Fruit fly (Drosophila melanogaster) whole organism, embryonic: ENCODE data around the gene Acp32CD.

Source experiments
- ATbp ChIP-seq: fragments of 200-800 bp; sonication (Bioruptor generic); optimal IDR thresholded peaks from 2 replicates; lab custom pipeline; 2017; ENCODE audit warnings: missing biosample characterization, mild to moderate bottlenecking, missing genetic modification characterization, missing genetic modification reagents
- CG10267 ChIP-seq: fragments of 200-800 bp; sonication (Bioruptor generic); optimal IDR thresholded peaks from 2 replicates; lab custom pipeline; 2018; ENCODE audit warnings: missing biosample characterization, mild to moderate bottlenecking, missing genetic modification characterization, moderate library complexity
- CG11456 ChIP-seq: fragments of 200-800 bp; sonication (Bioruptor generic); IDR thresholded peaks from 3 replicates; pipeline ENCODE4 v1.3.6; 2022; ENCODE audit warnings: missing biosample characterization, missing genetic modification characterization
- CG12071 ChIP-seq: fragments of 200-800 bp; sonication (Bioruptor generic); optimal IDR thresholded peaks from 3 replicates; lab custom pipeline; 2018; ENCODE audit warnings: missing biosample characterization, mild to moderate bottlenecking, missing genetic modification characterization
- CG12769 ChIP-seq: fragments of 200-800 bp; sonication (Bioruptor generic); optimal IDR thresholded peaks from 2 replicates; lab custom pipeline; 2019; ENCODE audit warnings: missing biosample characterization, mild to moderate bottlenecking, missing genetic modification characterization, moderate library complexity
- CG1529 ChIP-seq: fragments of 200-800 bp; sonication (Bioruptor generic); optimal IDR thresholded peaks from 3 replicates; lab custom pipeline; 2018; ENCODE audit warnings: missing biosample characterization, missing genetic modification characterization
- CG15696 ChIP-seq: fragments of 200-800 bp; sonication (Bioruptor generic); optimal IDR thresholded peaks from 2 replicates; lab custom pipeline; 2019; ENCODE audit warnings: missing biosample characterization, mild to moderate bottlenecking, missing genetic modification characterization, moderate library complexity
- CG18764 ChIP-seq: fragments of 200-800 bp; sonication (Bioruptor generic); optimal IDR thresholded peaks from 3 replicates; lab custom pipeline; 2016; ENCODE audit warnings: missing biosample characterization, missing genetic modification characterization
- CG2199 ChIP-seq: fragments of 200-800 bp; sonication (Bioruptor generic); IDR thresholded peaks from 3 replicates; pipeline ENCODE4 v1.3.6; 2022; ENCODE audit warnings: missing biosample characterization, missing genetic modification characterization
- CG2875 ChIP-seq: fragments of 200-800 bp; sonication (Bioruptor generic); optimal IDR thresholded peaks from 2 replicates; lab custom pipeline; 2017; ENCODE audit warnings: missing biosample characterization, mild to moderate bottlenecking, missing genetic modification characterization, missing genetic modification reagents
- CG31224 ChIP-seq: fragments of 200-800 bp; sonication (Bioruptor generic); IDR thresholded peaks from 2 replicates; pipeline ENCODE4 v1.3.6; 2022; ENCODE audit warnings: missing biosample characterization, missing genetic modification characterization
- CG33557 ChIP-seq: fragments of 200-800 bp; sonication (Bioruptor generic); optimal IDR thresholded peaks from 2 replicates; lab custom pipeline; 2019; ENCODE audit warnings: missing biosample characterization, mild to moderate bottlenecking, missing genetic modification characterization, moderate library complexity
- CG3407 ChIP-seq: fragments of 200-800 bp; sonication (Bioruptor generic); optimal IDR thresholded peaks from 2 replicates; lab custom pipeline; 2018; ENCODE audit warnings: missing biosample characterization, mild to moderate bottlenecking, missing genetic modification characterization
- CG34224 ChIP-seq: fragments of 200-800 bp; sonication (Bioruptor generic); IDR thresholded peaks from 3 replicates; pipeline ENCODE4 v1.3.6; 2022; ENCODE audit warnings: missing biosample characterization, missing genetic modification characterization; ENCODE audit not compliant: partially characterized antibody
- CG4820 ChIP-seq: fragments of 200-800 bp; sonication (Bioruptor generic); optimal IDR thresholded peaks from 3 replicates; lab custom pipeline; 2016; ENCODE audit warnings: missing biosample characterization, missing genetic modification characterization
- CG6254 ChIP-seq: fragments of 200-800 bp; sonication (Bioruptor generic); optimal IDR thresholded peaks from 3 replicates; lab custom pipeline; 2017; ENCODE audit warnings: mild to moderate bottlenecking, missing biosample characterization, missing genetic modification reagents, missing genetic modification characterization
- CG6813 ChIP-seq: fragments of 200-800 bp; sonication (Bioruptor generic); optimal IDR thresholded peaks from 2 replicates; lab custom pipeline; 2017; ENCODE audit warnings: missing biosample characterization, missing genetic modification characterization, mild to moderate bottlenecking, moderate library complexity, missing genetic modification reagents
- GATAe ChIP-seq: fragments of 200-800 bp; sonication (Bioruptor generic); conservative IDR thresholded peaks from 2 replicates; pipeline ENCODE4 v1.3.6; 2022; ENCODE audit warnings: missing biosample characterization, missing genetic modification characterization
- Hr78 ChIP-seq, 2 experiments: fragments of 200-800 bp in 1 of 2; fragments of >200 bp in 1 of 2; sonication (Bioruptor generic) in 1 of 2; optimal IDR thresholded peaks; 2 replicates each; lab custom pipeline; 2017 to 2019; ENCODE audit warnings: missing biosample characterization in 2 of 2, missing genetic modification characterization in 2 of 2, mild to moderate bottlenecking in 1 of 2, moderate library complexity in 1 of 2
- Hsf ChIP-seq: fragments of 200-800 bp; sonication (Bioruptor generic); optimal IDR thresholded peaks from 3 replicates; lab custom pipeline; 2016; ENCODE audit warnings: missing biosample characterization, missing genetic modification characterization
- MTF-1 ChIP-seq: fragments of 200-800 bp; sonication (Bioruptor generic); optimal IDR thresholded peaks from 2 replicates; lab custom pipeline; 2018; ENCODE audit warnings: missing biosample characterization, mild to moderate bottlenecking, missing genetic modification characterization, borderline replicate concordance
- NC2α ChIP-seq: fragments of 200-800 bp; sonication (Bioruptor generic); optimal IDR thresholded peaks from 2 replicates; lab custom pipeline; 2016; ENCODE audit warnings: missing biosample characterization, missing genetic modification characterization
- Pdp1 ChIP-seq, 2 experiments: fragments of 200-800 bp; sonication (Bioruptor generic); optimal IDR thresholded peaks; 3 replicates each; lab custom pipeline; 2016; ENCODE audit warnings: missing biosample characterization in 2 of 2, missing genetic modification characterization in 2 of 2, mild to moderate bottlenecking in 1 of 2, moderate library complexity in 1 of 2
- Sox100B ChIP-seq: fragments of 200-800 bp; sonication (Bioruptor generic); optimal IDR thresholded peaks from 3 replicates; lab custom pipeline; 2018; ENCODE audit warnings: missing biosample characterization, mild to moderate bottlenecking, missing genetic modification characterization
- Sox102F ChIP-seq: fragments of 200-800 bp; sonication (Bioruptor generic); optimal IDR thresholded peaks from 2 replicates; lab custom pipeline; 2018; ENCODE audit warnings: missing biosample characterization, mild to moderate bottlenecking, missing genetic modification characterization, moderate library complexity
- Taf1 ChIP-seq: fragments of 200-800 bp; sonication (Bioruptor generic); IDR thresholded peaks from 2 replicates; pipeline ENCODE4 v1.3.6; 2022; ENCODE audit warnings: missing biosample characterization, missing genetic modification characterization
- Vsx1 ChIP-seq: fragments of 200-800 bp; sonication (Bioruptor generic); optimal IDR thresholded peaks from 2 replicates; lab custom pipeline; 2017; ENCODE audit warnings: missing biosample characterization, mild to moderate bottlenecking, missing genetic modification characterization, missing genetic modification reagents
- ase ChIP-seq: fragments of 200-800 bp; sonication (Bioruptor generic); IDR thresholded peaks from 3 replicates; pipeline ENCODE4 v1.3.6; 2022; ENCODE audit warnings: missing biosample characterization, missing genetic modification characterization
- crol ChIP-seq: fragments of 200-800 bp; sonication (Bioruptor generic); IDR thresholded peaks from 2 replicates; pipeline ENCODE4 v1.3.6; 2022; ENCODE audit warnings: missing biosample characterization, missing genetic modification characterization
- jumu ChIP-seq: fragments of 200-800 bp; sonication (Bioruptor generic); optimal IDR thresholded peaks from 3 replicates; lab custom pipeline; 2016; ENCODE audit warnings: missing biosample characterization, missing genetic modification characterization
- lbe ChIP-seq: fragments of 200-800 bp; sonication (Bioruptor generic); optimal IDR thresholded peaks from 2 replicates; lab custom pipeline; 2016; ENCODE audit warnings: missing biosample characterization, mild to moderate bottlenecking, missing genetic modification characterization
- nom ChIP-seq: fragments of 200-800 bp; sonication (Bioruptor generic); optimal IDR thresholded peaks from 2 replicates; lab custom pipeline; 2017; ENCODE audit warnings: missing biosample characterization, missing genetic modification characterization, mild to moderate bottlenecking, moderate library complexity, missing genetic modification reagents
- pfk ChIP-seq: fragments of 200-800 bp; sonication (Bioruptor generic); optimal IDR thresholded peaks from 2 replicates; lab custom pipeline; 2018; ENCODE audit warnings: missing biosample characterization, mild to moderate bottlenecking, missing genetic modification characterization, moderate library complexity
- salm ChIP-seq: fragments of 200-800 bp; sonication (Bioruptor generic); optimal IDR thresholded peaks from 2 replicates; lab custom pipeline; 2018; ENCODE audit warnings: missing biosample characterization, mild to moderate bottlenecking, missing genetic modification characterization
- sug ChIP-seq: fragments of 200-800 bp; optimal IDR thresholded peaks from 2 replicates; lab custom pipeline; 2019; ENCODE audit warnings: missing biosample characterization, mild to moderate bottlenecking, missing genetic modification characterization, moderate library complexity
- toy ChIP-seq: fragments of 200-800 bp; sonication (Bioruptor generic); IDR thresholded peaks from 2 replicates; pipeline ENCODE4 v1.3.6; 2022; ENCODE audit warnings: missing biosample characterization, missing genetic modification characterization
- vnd ChIP-seq: fragments of 200-800 bp; sonication (Bioruptor generic); IDR thresholded peaks from 3 replicates; pipeline ENCODE4 v1.3.6; 2022; ENCODE audit warnings: missing biosample characterization, missing genetic modification characterization; ENCODE audit not compliant: partially characterized antibody
- zfh1 ChIP-seq: fragments of 200-800 bp; sonication (Bioruptor generic); IDR thresholded peaks from 3 replicates; pipeline ENCODE4 v1.3.6; 2022; ENCODE audit warnings: missing biosample characterization, missing genetic modification characterization

Gene Acp32CD

dm6 chr2L:11037583-11038517, 22.4 kb downstream of the Acp32CD start (continued):
- TF ChIP-seq CG4820 (GFP tag; lab: Kevin White, UChicago), result peak; percentile 5
- TF ChIP-seq vnd, result no peak
- TF ChIP-seq ase (GFP tag; lab: Robert Waterston, UW), result no peak
- no peak for TF ChIP-seq pfk (GFP tag; lab: Kevin White, UChicago)
- TF ChIP-seq jumu (GFP tag; lab: Kevin White, UChicago), result no peak
- peak; percentile 36 for TF ChIP-seq CG1529 (GFP tag; lab: Kevin White, UChicago)
- no peak for TF ChIP-seq CG34224 (GFP tag; lab: Robert Waterston, UW)

- TF ChIP-seq Hr78 (GFP tag; optimal IDR thresholded peaks at IDR 0.05; lab: Kevin White, UChicago), result peak in 1 of 2 experiments; percentile 77
- no peak for TF ChIP-seq Taf1
- peak; percentile 60; the same call in 1 of the 3 replicates for TF ChIP-seq CG2199 (GFP tag; lab: Robert Waterston, UW)
- TF ChIP-seq CG6254 (GFP tag; lab: Kevin White, UChicago), result peak; percentile 37
- peak; percentile 41 for TF ChIP-seq Vsx1
- TF ChIP-seq CG15696 (tag; lab: Kevin White, UChicago), result peak; percentile 2
- peak; percentile 48 for TF ChIP-seq CG33557 (GFP tag; lab: Kevin White, UChicago)
- peak; percentile 78 for TF ChIP-seq CG12769 (tag; lab: Kevin White, UChicago)
- TF ChIP-seq nom, result peak; percentile 37
- TF ChIP-seq CG31224 (GFP tag; lab: Robert Waterston, UW), result 0 out of 2 replicates have a peak, but pooled peaks have one; percentile 8
- peak; percentile 3 for TF ChIP-seq CG6813 (GFP tag; lab: Kevin White, UChicago)
- no peak for TF ChIP-seq CG12071 (GFP tag; lab: Kevin White, UChicago)
- 0 out of 3 replicates have a peak, but pooled peaks have one; percentile 17 for TF ChIP-seq zfh1 (GFP tag; lab: Robert Waterston, UW)
- no peak for TF ChIP-seq CG10267
- no peak for TF ChIP-seq CG2875 (GFP tag; lab: Kevin White, UChicago)
- peak; percentile 27; the same call in 1 of the 2 replicates for TF ChIP-seq GATAe (GFP tag; lab: Robert Waterston, UW)
- peak in 1 of 2 experiments; percentile 58 for TF ChIP-seq Pdp1 (GFP tag; optimal IDR thresholded peaks at IDR 0.05; lab: Kevin White, UChicago)
- no peak for TF ChIP-seq Sox102F
- TF ChIP-seq Hsf (GFP tag; lab: Kevin White, UChicago), result no peak
- TF ChIP-seq CG18764, result no peak
- peak; percentile 8 for TF ChIP-seq MTF-1 (GFP tag; lab: Kevin White, UChicago)
- TF ChIP-seq NC2α (GFP tag; lab: Kevin White, UChicago), result no peak
- peak; percentile 13 for TF ChIP-seq lbe
- no peak for TF ChIP-seq toy (GFP tag; lab: Robert Waterston, UW)
- TF ChIP-seq Sox100B, result peak; percentile 18
- TF ChIP-seq ATbp, result peak; percentile 40
- peak; percentile 2 for TF ChIP-seq CG3407 (GFP tag; lab: Kevin White, UChicago)
- 0 out of 3 replicates have a peak, but pooled peaks have one; percentile 5 for TF ChIP-seq CG11456 (GFP tag; lab: Robert Waterston, UW)
- peak; percentile 12 for TF ChIP-seq salm (tag; lab: Kevin White, UChicago)
- TF ChIP-seq sug (tag; lab: Kevin White, UChicago), result peak; percentile 21
- TF ChIP-seq crol (GFP tag; lab: Robert Waterston, UW), result peak; percentile 46
Observed at dm6 chr2L:11038918-11039317, 23.5 kb downstream of the Acp32CD start.
